Worm (Caenorhabditis elegans) whole organism, young adult: ENCODE data around the gene zmp-2.

Experiments used
- Y95B8A.8 ChIP-seq: fragments of 200-800 bp; sonication (Bioruptor generic); IDR thresholded peaks from 2 replicates; pipeline ENCODE4 v1.3.6; 2022; ENCODE audit warnings: missing genetic modification reagents, missing genetic modification characterization, missing compliant biosample characterization
- ama-1 ChIP-seq, 3 experiments: fragments of 150-350 bp in 1 of 3; sonication (generic microtip) in 2 of 3; optimal IDR thresholded peaks; 2 replicates each; lab custom pipeline; 2014 to 2018; ENCODE audit warnings: missing biosample characterization in 2 of 3, missing genetic modification characterization in 2 of 3, missing genetic modification reagents in 2 of 3
- attf-3 ChIP-seq: fragments of 200-800 bp; sonication (Bioruptor generic); conservative IDR thresholded peaks from 2 replicates; pipeline ENCODE4 v1.3.6; 2022; ENCODE audit warnings: missing genetic modification reagents, missing genetic modification characterization, missing compliant biosample characterization
- attf-5 ChIP-seq: fragments of 200-800 bp; sonication (Bioruptor generic); optimal IDR thresholded peaks from 2 replicates; lab custom pipeline; 2018; ENCODE audit warnings: mild to moderate bottlenecking, missing genetic modification characterization, missing compliant biosample characterization
- ceh-40 ChIP-seq: fragments of 200-800 bp; sonication (Bioruptor generic); IDR thresholded peaks from 2 replicates; pipeline ENCODE4 v1.3.6; 2022; ENCODE audit warnings: missing genetic modification characterization, missing compliant biosample characterization
- dpff-1 ChIP-seq: sonication (generic microtip); optimal IDR thresholded peaks from 2 replicates; lab custom pipeline; 2017; ENCODE audit warnings: mild to moderate bottlenecking, missing genetic modification characterization, missing compliant biosample characterization
- ets-4 ChIP-seq: fragments of 200-800 bp; sonication (Bioruptor generic); optimal IDR thresholded peaks from 2 replicates; lab custom pipeline; 2018; ENCODE audit warnings: mild to moderate bottlenecking, missing genetic modification characterization, missing compliant biosample characterization
- fkh-3 ChIP-seq: sonication (generic microtip); optimal IDR thresholded peaks from 2 replicates; lab custom pipeline; 2016; ENCODE audit warnings: mild to moderate bottlenecking, missing genetic modification characterization, missing compliant biosample characterization
- him-1 ChIP-seq: sonication (generic microtip); optimal IDR thresholded peaks from 2 replicates; lab custom pipeline; 2016; ENCODE audit warnings: missing genotype, missing genetic modification reagents, missing genetic modification characterization, missing compliant biosample characterization
- lag-1 ChIP-seq: fragments of 200-800 bp; sonication (Bioruptor generic); IDR thresholded peaks from 2 replicates; pipeline ENCODE4 v1.3.6; 2022; ENCODE audit warnings: missing genetic modification reagents, missing genetic modification characterization, missing compliant biosample characterization
- mel-28 ChIP-seq: sonication (generic microtip); optimal IDR thresholded peaks from 2 replicates; lab custom pipeline; 2016; ENCODE audit warnings: borderline replicate concordance, mild to moderate bottlenecking, missing genetic modification characterization, missing compliant biosample characterization
- nhr-179 ChIP-seq: sonication (generic microtip); optimal IDR thresholded peaks from 2 replicates; lab custom pipeline; 2016; ENCODE audit warnings: mild to moderate bottlenecking, missing genetic modification characterization, missing compliant biosample characterization
- ztf-26 ChIP-seq: sonication (generic microtip); optimal IDR thresholded peaks from 2 replicates; lab custom pipeline; 2017; ENCODE audit warnings: missing genetic modification characterization, missing compliant biosample characterization

DNA sequence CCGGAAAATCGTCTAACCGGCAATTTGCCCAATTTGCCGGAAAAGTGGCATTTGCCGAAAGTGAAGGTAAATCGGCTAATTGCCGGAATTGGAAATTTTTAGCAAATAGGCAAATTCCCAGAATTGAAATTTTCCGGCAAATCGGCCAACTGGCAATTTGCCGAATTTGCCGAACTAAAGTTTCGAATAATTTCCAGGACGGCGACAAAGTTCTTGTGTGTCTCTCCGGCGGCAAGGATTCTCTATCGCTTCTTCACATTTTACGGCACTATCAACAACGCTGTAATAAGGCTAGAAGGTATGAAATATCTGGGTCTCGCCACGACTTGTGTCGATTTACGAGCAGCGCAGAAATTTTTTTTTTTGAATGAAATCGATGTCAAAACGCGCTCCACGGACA, 20.0 kb upstream of the zmp-2 start:
- no peak for TF ChIP-seq lag-1 (GFP tag; lab: Robert Waterston, UW)
- no peak for TF ChIP-seq Y95B8A.8 (GFP tag; lab: Robert Waterston, UW)
- no peak for TF ChIP-seq nhr-179 (tag; lab: Kevin White, UChicago)
- TF ChIP-seq fkh-3 (tag; lab: Kevin White, UChicago): no peak
- TF ChIP-seq attf-5 (GFP tag; lab: Kevin White, UChicago): no peak
- no peak for TF ChIP-seq mel-28
- no peak for TF ChIP-seq dpff-1
- TF ChIP-seq ets-4 (GFP tag; lab: Kevin White, UChicago): no peak
- TF ChIP-seq ama-1 (optimal IDR thresholded peaks at IDR 0.05; lab: Kevin White, UChicago): no peak
- no peak for TF ChIP-seq ama-1 (GFP tag; optimal IDR thresholded peaks at IDR 0.05; lab: Kevin White, UChicago)
- no peak for TF ChIP-seq him-1
- no peak for TF ChIP-seq ztf-26
- TF ChIP-seq attf-3: no peak
- TF ChIP-seq ceh-40: no peak
